Fruit fly (Drosophila melanogaster) whole organism, wandering third instar larva: ENCODE results near the gene CG43220.

Experiments used
- Dif ChIP-seq: fragments of 200-275, 200-300 bp; sonication (Bioruptor generic); optimal IDR thresholded peaks from 2 replicates; lab custom pipeline; 2018; ENCODE audit warnings: missing biosample characterization, missing genetic modification characterization; ENCODE audit not compliant: partially characterized antibody
- GATAd ChIP-seq: sonication (Bioruptor generic); optimal IDR thresholded peaks from 2 replicates; lab custom pipeline; 2016; ENCODE audit warnings: missing biosample characterization, missing genetic modification characterization
- Jra ChIP-seq: sonication (Bioruptor generic); optimal IDR thresholded peaks from 2 replicates; lab custom pipeline; 2016; ENCODE audit warnings: missing biosample characterization, missing genetic modification characterization
- fru ChIP-seq: fragments of 200-800 bp; sonication (Bioruptor generic); optimal IDR thresholded peaks from 3 replicates; lab custom pipeline; 2016; ENCODE audit warnings: missing biosample characterization, mild to moderate bottlenecking, missing genetic modification characterization
- h ChIP-seq: fragments of 200-800 bp; sonication (Bioruptor generic); optimal IDR thresholded peaks from 3 replicates; lab custom pipeline; 2016; ENCODE audit warnings: missing biosample characterization, mild to moderate bottlenecking, missing genetic modification characterization
- pan ChIP-seq: fragments of >200 bp; optimal IDR thresholded peaks from 2 replicates; lab custom pipeline; 2017
- sage ChIP-seq: fragments of 200-800 bp; sonication (Bioruptor generic); optimal IDR thresholded peaks from 2 replicates; lab custom pipeline; 2016; ENCODE audit warnings: missing biosample characterization, mild to moderate bottlenecking, missing genetic modification characterization
- usp ChIP-seq: fragments of >200 bp; optimal IDR thresholded peaks from 2 replicates; lab custom pipeline; 2017; ENCODE audit warnings: missing biosample characterization, missing genetic modification characterization

DNA sequence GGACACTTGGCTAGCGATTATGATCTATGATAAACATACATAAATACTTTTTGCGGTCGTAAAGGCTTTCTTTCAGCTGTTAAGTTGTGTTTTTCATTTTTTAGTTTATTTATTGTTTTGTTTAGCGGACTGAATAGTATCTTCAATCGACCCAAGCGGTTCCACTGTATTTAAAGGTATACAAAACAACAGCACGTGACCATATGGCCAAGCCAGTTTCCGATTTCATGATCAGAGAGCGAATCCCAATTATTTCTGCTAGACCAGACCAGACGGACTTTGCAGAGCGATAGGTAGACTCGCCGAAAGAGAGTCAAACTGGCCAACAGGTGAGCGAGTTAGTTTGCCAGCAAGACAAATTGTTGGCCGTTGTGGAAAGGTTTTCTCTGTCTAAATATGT lies 14.8 kb upstream of the CG43220 start, which contains the start of gene Sgt:
- TF ChIP-seq h (GFP tag; lab: Kevin White, UChicago) (no peak), pan (lab: Kevin White, UChicago) (no peak), Jra (GFP tag; lab: Kevin White, UChicago) (no peak), usp (GFP tag; lab: Kevin White, UChicago) (no peak), sage (GFP tag; lab: Kevin White, UChicago) (no peak), GATAd (GFP tag; lab: Kevin White, UChicago) (no peak), fru (no peak), Dif (GFP tag; lab: Kevin White, UChicago) (peak; percentile 22)
